Fruit fly (Drosophila melanogaster): ENCODE measurements around the gene ais.

Gene ais

dm6 chr3L:17791495-17791894, 13.0 kb downstream of the ais start (continued):
- 0 out of 3 replicates have a peak, but pooled peaks have one; percentile 47 for TF ChIP-seq Dbx (GFP tag; IDR thresholded peaks at IDR 0.05)
- no peak for TF ChIP-seq crc (GFP tag; optimal IDR thresholded peaks at IDR 0.05)
- TF ChIP-seq Hmr (GFP tag; optimal IDR thresholded peaks at IDR 0.05): peak; percentile 87
- TF ChIP-seq bab2 (GFP tag; optimal IDR thresholded peaks at IDR 0.05): peak; percentile 1
- no peak for TF ChIP-seq Ssrp (tag; optimal IDR thresholded peaks at IDR 0.05)
- TF ChIP-seq Sin3A (optimal IDR thresholded peaks at IDR 0.05): no peak
- no peak for TF ChIP-seq CG12769 (tag; optimal IDR thresholded peaks at IDR 0.05)
- no peak for TF ChIP-seq CG13624 (GFP tag; optimal IDR thresholded peaks at IDR 0.05)
- no peak for TF ChIP-seq Vsx1 (GFP tag; optimal IDR thresholded peaks at IDR 0.05)
- no peak for TF ChIP-seq CG9797 (GFP tag; optimal IDR thresholded peaks at IDR 0.05)
- no peak for TF ChIP-seq trem (tag; optimal IDR thresholded peaks at IDR 0.05)
- peak; percentile 70 for TF ChIP-seq HHEX (GFP tag; optimal IDR thresholded peaks at IDR 0.05)
- no peak for TF ChIP-seq Dip3 (GFP tag; optimal IDR thresholded peaks at IDR 0.05)
- TF ChIP-seq CG11398 (GFP tag; optimal IDR thresholded peaks at IDR 0.05): no peak
- TF ChIP-seq CG11093 (GFP tag; IDR thresholded peaks at IDR 0.05): no peak
- no peak for TF ChIP-seq vnd (GFP tag; IDR thresholded peaks at IDR 0.05; ENCODE audit: partially characterized antibody)
- TF ChIP-seq crol (GFP tag; IDR thresholded peaks at IDR 0.05): no peak
- no peak for TF ChIP-seq CG33213 (GFP tag; optimal IDR thresholded peaks at IDR 0.05)
- no peak for TF ChIP-seq dysf (GFP tag; IDR thresholded peaks at IDR 0.05)
- peak; percentile 62 for TF ChIP-seq CG6854 (GFP tag; optimal IDR thresholded peaks at IDR 0.05)
- peak; percentile 23 for TF ChIP-seq CG31365 (tag; optimal IDR thresholded peaks at IDR 0.05)
- no peak for TF ChIP-seq CG4707 (GFP tag; optimal IDR thresholded peaks at IDR 0.05)
- no peak for TF ChIP-seq Dll (GFP tag; IDR thresholded peaks at IDR 0.05; ENCODE audit: partially characterized antibody)
- peak; percentile 39 for TF ChIP-seq D19B (GFP tag; optimal IDR thresholded peaks at IDR 0.05)
- no peak for TF ChIP-seq CG42726 (GFP tag; IDR thresholded peaks at IDR 0.05; ENCODE audit: partially characterized antibody)
- no peak for TF ChIP-seq pum (GFP tag; optimal IDR thresholded peaks at IDR 0.05)

- no peak for TF ChIP-seq luna (GFP tag; optimal IDR thresholded peaks at IDR 0.05)
- TF ChIP-seq CG34422 (GFP tag; IDR thresholded peaks at IDR 0.05): no peak
- no peak for TF ChIP-seq pnt (GFP tag; optimal IDR thresholded peaks at IDR 0.05)
- TF ChIP-seq Mrtf (GFP tag; IDR thresholded peaks at IDR 0.05): no peak
- TF ChIP-seq seq (GFP tag; IDR thresholded peaks at IDR 0.05): no peak
- TF ChIP-seq schlank (tag; optimal IDR thresholded peaks at IDR 0.05): no peak
- TF ChIP-seq zfh2 (GFP tag; optimal IDR thresholded peaks at IDR 0.05): no peak
- no peak for TF ChIP-seq CG3726 (GFP tag; IDR thresholded peaks at IDR 0.05)
- no peak for TF ChIP-seq Nf-YB (GFP tag; optimal IDR thresholded peaks at IDR 0.05)
- no peak for TF ChIP-seq Side (GFP tag; optimal IDR thresholded peaks at IDR 0.05)
- no peak for TF ChIP-seq Gsc (GFP tag; IDR thresholded peaks at IDR 0.05)
- no peak for TF ChIP-seq CG12744 (GFP tag; optimal IDR thresholded peaks at IDR 0.05)
- TF ChIP-seq CG12769 (tag; optimal IDR thresholded peaks at IDR 0.05): no peak
Measured at dm6 chr3L:17791467-17791494, 13.2 kb downstream of the ais start, which contains the start of gene CG42815. CG42815 (minus strand) TSS chr3L:17791486.

- TF ChIP-seq kah (GFP tag; optimal IDR thresholded peaks at IDR 0.05) (peak; percentile 33), D19A (tag; optimal IDR thresholded peaks at IDR 0.05) (no peak), CG33557 (GFP tag; optimal IDR thresholded peaks at IDR 0.05) (no peak), sens-2 (GFP tag; IDR thresholded peaks at IDR 0.05) (no peak), CG11093 (GFP tag; IDR thresholded peaks at IDR 0.05) (no peak), HmgZ (tag; optimal IDR thresholded peaks at IDR 0.05) (no peak), ATbp (GFP tag; optimal IDR thresholded peaks at IDR 0.05) (no peak), Kr (GFP tag; optimal IDR thresholded peaks at IDR 0.05) (no peak), dpn (GFP tag; optimal IDR thresholded peaks at IDR 0.05) (no peak), nerfin-2 (GFP tag; IDR thresholded peaks at IDR 0.05; ENCODE audit: partially characterized antibody) (no peak), hbn (GFP tag; IDR thresholded peaks at IDR 0.05; ENCODE audit: partially characterized antibody) (no peak), CG1792 (GFP tag; optimal IDR thresholded peaks at IDR 0.05) (no peak), croc (GFP tag; conservative IDR thresholded peaks at IDR 0.05) (no peak), zfh2 (GFP tag; optimal IDR thresholded peaks at IDR 0.05) (no peak), amos (GFP tag; IDR thresholded peaks at IDR 0.05; ENCODE audit: partially characterized antibody) (no peak), CG11085 (GFP tag; IDR thresholded peaks at IDR 0.05) (no peak), crp (GFP tag; optimal IDR thresholded peaks at IDR 0.05) (no peak)
Measured at dm6 chr3L:17791067-17791466, 13.4 kb downstream of the ais start.

All from whole organism, embryonic.